Worm (Caenorhabditis elegans) whole organism, L4 larva: ENCODE results near the gene Y57A10A.24.

Source experiments
- F37D6.2 ChIP-seq: sonication (generic microtip); optimal IDR thresholded peaks from 2 replicates; lab custom pipeline; 2016; ENCODE audit warnings: mild to moderate bottlenecking, missing genetic modification characterization, missing compliant biosample characterization
- ZK546.5 ChIP-seq, 2 experiments: sonication (generic microtip); optimal IDR thresholded peaks; 2 replicates each; lab custom pipeline; 2017; ENCODE audit warnings: missing biosample characterization in 2 of 2, missing genetic modification characterization in 2 of 2
- ama-1 ChIP-seq: fragments of 150-350 bp; optimal IDR thresholded peaks from 2 replicates; lab custom pipeline; 2014; ENCODE audit warnings: inconsistent platforms, mixed read lengths
- ceh-82 ChIP-seq: sonication (generic microtip); optimal IDR thresholded peaks from 2 replicates; lab custom pipeline; 2017; ENCODE audit warnings: missing biosample characterization, missing genetic modification characterization
- ctbp-1 ChIP-seq: fragments of 200-800 bp; sonication (Bioruptor generic); IDR thresholded peaks from 2 replicates; pipeline ENCODE4 v1.3.6; 2022; ENCODE audit warnings: missing genetic modification reagents, missing genetic modification characterization, missing compliant biosample characterization
- dpl-1 ChIP-seq: fragments of 150-350 bp; optimal IDR thresholded peaks from 2 replicates; lab custom pipeline; 2014; ENCODE audit warnings: missing biosample characterization, missing genetic modification reagents, missing genetic modification characterization
- fkh-10 ChIP-seq: fragments of 150-350 bp; optimal IDR thresholded peaks from 2 replicates; lab custom pipeline; 2014; ENCODE audit warnings: missing biosample characterization, missing genetic modification reagents, missing genetic modification characterization
- hlh-30 ChIP-seq: sonication (generic microtip); optimal IDR thresholded peaks from 2 replicates; lab custom pipeline; 2017; ENCODE audit warnings: antibody characterized with exemption, mild to moderate bottlenecking, missing genetic modification characterization, missing compliant biosample characterization; ENCODE audit not compliant: insufficient read depth
- lin-1 ChIP-seq: fragments of 200-800 bp; sonication (Bioruptor generic); IDR thresholded peaks from 2 replicates; pipeline ENCODE4 v1.3.6; 2022; ENCODE audit warnings: missing genetic modification reagents, missing genetic modification characterization, missing compliant biosample characterization
- nhr-25 ChIP-seq: sonication (generic microtip); optimal IDR thresholded peaks from 2 replicates; lab custom pipeline; 2017; ENCODE audit warnings: missing genetic modification characterization, mild to moderate bottlenecking, missing compliant biosample characterization, antibody characterized with exemption, moderate library complexity, borderline replicate concordance; ENCODE audit not compliant: insufficient read depth
- snpc-4 ChIP-seq: fragments of 150-350 bp; optimal IDR thresholded peaks from 2 replicates; lab custom pipeline; 2014; ENCODE audit warnings: missing biosample characterization, missing genetic modification characterization
- unc-130 ChIP-seq: sonication (generic microtip); optimal IDR thresholded peaks from 2 replicates; lab custom pipeline; 2016; ENCODE audit warnings: missing genetic modification reagents, missing genetic modification characterization, missing compliant biosample characterization
- unc-39 ChIP-seq: sonication (generic microtip); optimal IDR thresholded peaks from 2 replicates; lab custom pipeline; 2017; ENCODE audit warnings: missing biosample characterization, missing genetic modification characterization

ce11 chrII:12199912-12200637, 42.7 kb upstream of the Y57A10A.24 start, which contains the start of gene polg-1:
- no peak for TF ChIP-seq ama-1 (lab: Kevin White, UChicago)
- no peak for TF ChIP-seq unc-39
- no peak for TF ChIP-seq unc-130
- no peak for TF ChIP-seq snpc-4 (tag; lab: Kevin White, UChicago)
- no peak for TF ChIP-seq ctbp-1 (GFP tag; lab: Robert Waterston, UW)
- TF ChIP-seq lin-1 (GFP tag; lab: Robert Waterston, UW) = no peak
- TF ChIP-seq ZK546.5 (tag; optimal IDR thresholded peaks at IDR 0.05; lab: Kevin White, UChicago) = no peak
- TF ChIP-seq F37D6.2 = no peak
- TF ChIP-seq fkh-10 = no peak
- TF ChIP-seq dpl-1 (GFP tag; lab: Kevin White, UChicago) = no peak
- no peak for TF ChIP-seq hlh-30 (tag; lab: Kevin White, UChicago)
- no peak for TF ChIP-seq ceh-82 (tag; lab: Kevin White, UChicago)
- no peak for TF ChIP-seq nhr-25 (tag; lab: Kevin White, UChicago)
